Fruit fly (Drosophila melanogaster): ENCODE results near the gene Ndc80.

DNA sequence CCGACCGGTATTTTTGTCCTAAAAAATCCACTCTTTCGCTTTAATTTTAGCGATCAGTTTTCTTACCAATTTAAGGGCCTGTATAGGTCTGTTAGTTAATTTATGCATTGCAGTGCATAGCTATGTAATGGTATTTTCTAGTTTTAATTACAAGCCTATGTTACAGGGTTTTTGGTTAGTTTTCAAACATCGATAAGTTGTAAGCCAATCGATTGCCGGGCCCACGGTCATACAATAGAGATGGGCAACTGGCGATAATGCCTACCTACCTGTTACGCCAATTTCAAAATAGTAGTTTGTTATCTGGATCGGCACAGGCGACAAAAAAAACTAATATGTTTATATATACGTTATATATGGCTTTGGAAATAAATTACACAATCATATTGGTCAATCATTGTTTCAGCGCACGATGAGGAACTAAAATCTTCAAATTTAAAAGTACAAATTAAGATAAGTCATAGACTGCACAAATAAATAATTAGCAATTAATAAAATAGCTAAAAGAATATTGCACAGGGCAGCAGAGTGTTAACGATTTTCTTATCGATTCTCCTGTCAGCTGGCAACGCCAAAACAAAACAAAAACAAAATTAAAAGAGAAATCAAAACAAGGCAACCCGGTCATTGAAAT, 4.7 kb upstream of the Ndc80 start, which contains the start of the genes tth and Tango2:
- TF ChIP-seq kay (GFP tag; ENCODE audit: borderline replicate concordance) (no peak), Mnt (GFP tag; optimal IDR thresholded peaks at IDR 0.05) (peak; percentile 75)
